Worm (Caenorhabditis elegans): ENCODE results near the gene srx-1.

Gene srx-1

DNA sequence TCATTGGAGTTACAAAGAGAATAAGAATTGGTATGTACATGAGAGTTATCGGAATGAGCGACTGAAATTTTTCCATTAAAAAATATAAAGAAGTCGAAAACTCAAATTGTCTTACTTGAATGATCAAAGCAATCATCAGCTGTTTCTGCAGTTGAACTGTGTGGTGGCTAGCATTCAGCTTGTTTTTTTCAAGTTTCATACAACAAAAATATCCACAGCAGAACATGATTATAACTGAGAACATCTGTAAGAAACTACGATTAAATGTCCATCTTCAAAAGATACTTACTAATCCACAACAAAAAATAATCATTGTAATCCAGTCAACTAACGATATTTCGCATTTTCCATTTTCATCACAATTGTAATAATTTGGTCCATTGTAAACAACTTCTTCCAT, 18.7 kb upstream of the srx-1 start:
- TF ChIP-seq let-526 (GFP tag; IDR thresholded peaks at IDR 0.05) (no peak), ztf-28 (GFP tag; IDR thresholded peaks at IDR 0.05) (no peak), ztf-22 (GFP tag; optimal IDR thresholded peaks at IDR 0.05) (no peak), chd-7 (tag; optimal IDR thresholded peaks at IDR 0.05) (no peak), lin-54 (GFP tag; optimal IDR thresholded peaks at IDR 0.05) (no peak), tbp1 (GFP tag; optimal IDR thresholded peaks at IDR 0.05) (no peak), T07F8.4 (tag; optimal IDR thresholded peaks at IDR 0.05) (no peak), nhr-179 (tag; optimal IDR thresholded peaks at IDR 0.05) (no peak), nfya-2 (GFP tag; IDR thresholded peaks at IDR 0.05) (no peak), madf-3 (GFP tag; IDR thresholded peaks at IDR 0.05) (no peak), dox-1 (GFP tag; IDR thresholded peaks at IDR 0.05) (no peak), cebp-2 (GFP tag; IDR thresholded peaks at IDR 0.05) (no peak), ztf-3 (GFP tag; optimal IDR thresholded peaks at IDR 0.05) (no peak)

DNA sequence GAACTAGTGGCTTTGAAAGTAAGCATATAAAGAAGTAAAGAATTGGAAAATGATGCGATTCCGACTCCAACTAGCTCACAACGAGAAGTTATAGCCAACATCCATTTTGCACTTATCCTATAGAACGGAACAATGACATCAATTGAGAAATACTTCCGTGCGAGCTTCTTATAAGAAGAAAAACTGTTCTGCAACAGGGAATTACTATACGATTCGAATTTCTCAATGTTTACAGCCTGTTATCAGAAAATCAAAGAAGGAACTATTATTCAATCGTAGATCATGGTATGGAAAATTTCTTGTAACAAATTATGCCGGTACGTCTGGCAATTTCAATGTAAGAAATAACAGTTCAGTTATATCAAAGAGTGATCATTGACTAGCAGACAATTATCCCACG, 17.7 kb upstream of the srx-1 start, which contains the start of gene str-85:
Gene str-85 (minus strand): TSS at position 101 of the 400 bp plus-strand sequence.
- TF ChIP-seq aptf-3 (GFP tag; IDR thresholded peaks at IDR 0.05), result no peak
- no peak for TF ChIP-seq fkh-3 (tag; optimal IDR thresholded peaks at IDR 0.05)
- TF ChIP-seq F57C9.4 (tag; optimal IDR thresholded peaks at IDR 0.05), result no peak
- TF ChIP-seq tbx-9 (tag; optimal IDR thresholded peaks at IDR 0.05; ENCODE audit: borderline replicate concordance), result no peak
- no peak for TF ChIP-seq madf-3 (GFP tag; IDR thresholded peaks at IDR 0.05)
- TF ChIP-seq madf-8 (GFP tag; conservative IDR thresholded peaks at IDR 0.05), result no peak
- TF ChIP-seq zim-3 (tag; optimal IDR thresholded peaks at IDR 0.05), result no peak
- no peak for TF ChIP-seq rec-8 (tag; optimal IDR thresholded peaks at IDR 0.05)

DNA sequence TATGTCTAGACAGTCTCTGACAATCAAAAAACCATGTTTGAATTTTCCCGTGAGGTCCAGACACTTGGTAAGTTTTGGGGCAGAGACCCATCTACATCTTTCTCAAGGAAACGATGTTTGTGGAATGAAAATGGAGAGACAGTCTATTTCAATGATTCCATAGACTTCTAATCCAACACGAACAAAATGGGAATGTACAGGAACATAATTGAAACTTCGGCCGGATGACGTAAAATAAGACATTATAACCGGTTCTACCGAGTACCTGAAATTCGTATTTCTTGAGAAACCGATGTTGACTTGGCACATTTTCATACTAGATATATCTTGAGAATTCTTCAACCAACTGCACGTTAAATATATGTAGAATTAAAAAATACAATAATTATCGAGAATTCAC, 15.4 kb upstream of the srx-1 start, which contains the start of gene str-87:
Gene str-87 (minus strand): TSS at position 101 of the 400 bp plus-strand sequence.
- TF ChIP-seq ZK185.1 (tag; optimal IDR thresholded peaks at IDR 0.05; ENCODE audit: poor library complexity, severe bottlenecking) (no peak), ceh-91 (GFP tag; IDR thresholded peaks at IDR 0.05) (no peak), cebp-2 (GFP tag; IDR thresholded peaks at IDR 0.05) (no peak), nhr-27 (tag; optimal IDR thresholded peaks at IDR 0.05) (no peak), lin-26 (GFP tag; IDR thresholded peaks at IDR 0.05) (no peak), madf-3 (GFP tag; IDR thresholded peaks at IDR 0.05) (no peak), C17E4.6 (GFP tag; IDR thresholded peaks at IDR 0.05) (no peak), atf-7 (tag; optimal IDR thresholded peaks at IDR 0.05) (no peak), dpff-1 (tag; optimal IDR thresholded peaks at IDR 0.05) (no peak), cebp-1 (GFP tag; IDR thresholded peaks at IDR 0.05) (no peak), cebp-1 (tag; optimal IDR thresholded peaks at IDR 0.05) (no peak), akir-1 (GFP tag; optimal IDR thresholded peaks at IDR 0.05) (no peak), lir-1 (GFP tag; conservative IDR thresholded peaks at IDR 0.05) (no peak), hlh-12 (tag; optimal IDR thresholded peaks at IDR 0.05) (no peak), somi-1 (GFP tag; optimal IDR thresholded peaks at IDR 0.05) (no peak), F49E8.2 (tag; optimal IDR thresholded peaks at IDR 0.05; ENCODE audit: insufficient read depth) (no peak), F52B5.7 (tag; optimal IDR thresholded peaks at IDR 0.05) (no peak), ztf-25 (GFP tag; IDR thresholded peaks at IDR 0.05) (no peak), snpc-4 (GFP tag; optimal IDR thresholded peaks at IDR 0.05) (no peak), snpc-4 (tag; optimal IDR thresholded peaks at IDR 0.05) (no peak)

All from whole organism, young adult.